Worm (Caenorhabditis elegans) whole organism, young adult: ENCODE measurements around the gene F36A4.4.
A peak's percentile ranks its signal among the peaks of the same experiment; 100 is the strongest.

Source experiments
- B0261.1 ChIP-seq: sonication (generic microtip); optimal IDR thresholded peaks from 2 replicates; lab custom pipeline; 2016; ENCODE audit warnings: mild to moderate bottlenecking, missing genetic modification characterization, moderate library complexity, missing compliant biosample characterization
- C17E4.6 ChIP-seq: fragments of 200-800 bp; sonication (Bioruptor generic); IDR thresholded peaks from 2 replicates; pipeline ENCODE4 v1.3.6; 2022; ENCODE audit warnings: missing genetic modification reagents, missing genetic modification characterization, missing compliant biosample characterization
- F33H1.4 ChIP-seq: fragments of 200-800 bp; sonication (Bioruptor generic); IDR thresholded peaks from 2 replicates; pipeline ENCODE4 v1.3.6; 2022; ENCODE audit warnings: missing genetic modification reagents, missing genetic modification characterization, missing compliant biosample characterization
- F37B4.10 ChIP-seq: fragments of 200-800 bp; sonication (Bioruptor generic); IDR thresholded peaks from 2 replicates; pipeline ENCODE4 v1.3.6; 2022; ENCODE audit warnings: missing genetic modification characterization, missing compliant biosample characterization
- Y53G8AR.9 ChIP-seq: fragments of 200-800 bp; sonication (Bioruptor generic); conservative IDR thresholded peaks from 2 replicates; pipeline ENCODE4 v1.3.6; 2022; ENCODE audit warnings: missing genetic modification reagents, missing genetic modification characterization, missing compliant biosample characterization
- Y67H2A.10 ChIP-seq: fragments of 200-800 bp; sonication (Bioruptor generic); conservative IDR thresholded peaks from 2 replicates; pipeline ENCODE4 v1.3.6; 2022; ENCODE audit warnings: missing genetic modification reagents, missing genetic modification characterization, missing compliant biosample characterization
- ama-1 ChIP-seq, 3 experiments: fragments of 150-350 bp in 1 of 3; sonication (generic microtip) in 2 of 3; optimal IDR thresholded peaks; 2 replicates each; lab custom pipeline; 2014 to 2018; ENCODE audit warnings: missing biosample characterization in 2 of 3, missing genetic modification characterization in 2 of 3, missing genetic modification reagents in 2 of 3
- attf-3 ChIP-seq: fragments of 200-800 bp; sonication (Bioruptor generic); conservative IDR thresholded peaks from 2 replicates; pipeline ENCODE4 v1.3.6; 2022; ENCODE audit warnings: missing genetic modification reagents, missing genetic modification characterization, missing compliant biosample characterization
- ceh-100 ChIP-seq: fragments of 200-800 bp; sonication (Bioruptor generic); IDR thresholded peaks from 2 replicates; pipeline ENCODE4 v1.3.6; 2022; ENCODE audit warnings: missing genetic modification reagents, missing genetic modification characterization, missing compliant biosample characterization
- ceh-27 ChIP-seq: fragments of 200-800 bp; sonication (Bioruptor generic); optimal IDR thresholded peaks from 2 replicates; lab custom pipeline; 2018; ENCODE audit warnings: mild to moderate bottlenecking, missing genetic modification characterization, moderate library complexity, missing compliant biosample characterization
- ceh-58 ChIP-seq: fragments of 200-800 bp; sonication (Bioruptor generic); IDR thresholded peaks from 2 replicates; pipeline ENCODE4 v1.3.6; 2022; ENCODE audit warnings: missing genetic modification characterization, missing compliant biosample characterization
- ceh-79 ChIP-seq: sonication (generic microtip); optimal IDR thresholded peaks from 2 replicates; lab custom pipeline; 2017; ENCODE audit warnings: mild to moderate bottlenecking, missing genetic modification characterization, missing compliant biosample characterization
- die-1 ChIP-seq: sonication (generic microtip); optimal IDR thresholded peaks from 2 replicates; lab custom pipeline; 2016; ENCODE audit warnings: missing genotype, mild to moderate bottlenecking, missing genetic modification characterization, missing compliant biosample characterization
- dox-1 ChIP-seq: fragments of 200-800 bp; sonication (Bioruptor generic); IDR thresholded peaks from 2 replicates; pipeline ENCODE4 v1.3.6; 2022; ENCODE audit warnings: missing genetic modification reagents, missing genetic modification characterization, missing compliant biosample characterization
- dpff-1 ChIP-seq: sonication (generic microtip); optimal IDR thresholded peaks from 2 replicates; lab custom pipeline; 2017; ENCODE audit warnings: mild to moderate bottlenecking, missing genetic modification characterization, missing compliant biosample characterization
- egrh-3 ChIP-seq: fragments of 200-800 bp; sonication (Bioruptor generic); IDR thresholded peaks from 2 replicates; pipeline ENCODE4 v1.3.6; 2022; ENCODE audit warnings: missing genetic modification reagents, missing genetic modification characterization, missing compliant biosample characterization
- him-1 ChIP-seq: sonication (generic microtip); optimal IDR thresholded peaks from 2 replicates; lab custom pipeline; 2016; ENCODE audit warnings: missing genotype, missing genetic modification reagents, missing genetic modification characterization, missing compliant biosample characterization
- hlh-26 ChIP-seq: fragments of 200-800 bp; sonication (Bioruptor generic); conservative IDR thresholded peaks from 2 replicates; pipeline ENCODE4 v1.3.6; 2022; ENCODE audit warnings: missing genetic modification reagents, missing genetic modification characterization, missing compliant biosample characterization
- hsf-1 ChIP-seq: fragments of 200-800 bp; sonication (Bioruptor generic); IDR thresholded peaks from 2 replicates; pipeline ENCODE4 v1.3.6; 2022; ENCODE audit warnings: missing genetic modification reagents, missing genetic modification characterization, missing compliant biosample characterization
- let-526 ChIP-seq: fragments of 200-800 bp; sonication (Bioruptor generic); IDR thresholded peaks from 2 replicates; pipeline ENCODE4 v1.3.6; 2022; ENCODE audit warnings: missing genetic modification reagents, missing genetic modification characterization, missing compliant biosample characterization
- lin-26 ChIP-seq: fragments of 200-800 bp; sonication (Bioruptor generic); IDR thresholded peaks from 2 replicates; pipeline ENCODE4 v1.3.6; 2022; ENCODE audit warnings: missing genetic modification reagents, missing genetic modification characterization, missing compliant biosample characterization
- lir-1 ChIP-seq: fragments of 200-800 bp; sonication (Bioruptor generic); conservative IDR thresholded peaks from 2 replicates; pipeline ENCODE4 v1.3.6; 2022; ENCODE audit warnings: missing genetic modification reagents, missing genetic modification characterization, missing compliant biosample characterization
- lsy-27 ChIP-seq: sonication (generic microtip); optimal IDR thresholded peaks from 2 replicates; lab custom pipeline; 2017; ENCODE audit warnings: missing genetic modification characterization, mild to moderate bottlenecking, missing compliant biosample characterization, antibody characterized with exemption, missing genotype, borderline replicate concordance; ENCODE audit not compliant: insufficient read depth
- madf-10 ChIP-seq: sonication (generic microtip); optimal IDR thresholded peaks from 2 replicates; lab custom pipeline; 2016; ENCODE audit warnings: mild to moderate bottlenecking, missing genetic modification characterization, missing compliant biosample characterization
- mel-28 ChIP-seq: sonication (generic microtip); optimal IDR thresholded peaks from 2 replicates; lab custom pipeline; 2016; ENCODE audit warnings: borderline replicate concordance, mild to moderate bottlenecking, missing genetic modification characterization, missing compliant biosample characterization
- mes-4 ChIP-seq: sonication (generic microtip); optimal IDR thresholded peaks from 2 replicates; lab custom pipeline; 2016; ENCODE audit warnings: missing genotype, missing genetic modification characterization, missing compliant biosample characterization
- nfya-2 ChIP-seq: fragments of 200-800 bp; sonication (Bioruptor generic); IDR thresholded peaks from 2 replicates; pipeline ENCODE4 v1.3.6; 2022; ENCODE audit warnings: missing genetic modification reagents, missing genetic modification characterization, missing compliant biosample characterization
- nfyb-1 ChIP-seq: fragments of 200-800 bp; sonication (Bioruptor generic); IDR thresholded peaks from 2 replicates; pipeline ENCODE4 v1.3.6; 2022; ENCODE audit warnings: missing genetic modification reagents, missing genetic modification characterization, missing compliant biosample characterization
- nhr-80 ChIP-seq: sonication (generic microtip); optimal IDR thresholded peaks from 2 replicates; lab custom pipeline; 2016; ENCODE audit warnings: missing genetic modification characterization, missing compliant biosample characterization
- rcor-1 ChIP-seq: fragments of 200-800 bp; sonication (Bioruptor generic); IDR thresholded peaks from 2 replicates; pipeline ENCODE4 v1.3.6; 2022; ENCODE audit warnings: missing genetic modification reagents, missing genetic modification characterization, missing compliant biosample characterization
- sea-2 ChIP-seq: fragments of 200-800 bp; sonication (Bioruptor generic); IDR thresholded peaks from 2 replicates; pipeline ENCODE4 v1.3.6; 2022; ENCODE audit warnings: missing genetic modification characterization, missing compliant biosample characterization
- snpc-1.3 ChIP-seq: sonication (generic microtip); optimal IDR thresholded peaks from 2 replicates; lab custom pipeline; 2017; ENCODE audit warnings: missing genetic modification characterization, mild to moderate bottlenecking, missing compliant biosample characterization, antibody characterized with exemption, moderate library complexity, missing genotype, missing genetic modification reagents; ENCODE audit not compliant: insufficient read depth
- sptf-2 ChIP-seq: fragments of 200-800 bp; sonication (Bioruptor generic); optimal IDR thresholded peaks from 2 replicates; lab custom pipeline; 2018; ENCODE audit warnings: mild to moderate bottlenecking, missing genetic modification characterization, missing compliant biosample characterization
- zfh-2 ChIP-seq: fragments of 200-800 bp; sonication (Bioruptor generic); conservative IDR thresholded peaks from 2 replicates; pipeline ENCODE4 v1.3.6; 2022; ENCODE audit warnings: missing genetic modification reagents, missing genetic modification characterization, missing compliant biosample characterization
- ztf-25 ChIP-seq: fragments of 200-800 bp; sonication (Bioruptor generic); IDR thresholded peaks from 2 replicates; pipeline ENCODE4 v1.3.6; 2022; ENCODE audit warnings: missing genetic modification reagents, missing genetic modification characterization, missing compliant biosample characterization
- ztf-28 ChIP-seq: fragments of 200-800 bp; sonication (Bioruptor generic); IDR thresholded peaks from 2 replicates; pipeline ENCODE4 v1.3.6; 2022; ENCODE audit warnings: missing genetic modification reagents, missing genetic modification characterization, missing compliant biosample characterization

Gene F36A4.4

ce11 chrIV:4227917-4228316 is 39.5 kb upstream of the F36A4.4 start, which contains the start of gene srbc-70 (continued):
- TF ChIP-seq hlh-26 (GFP tag; lab: Robert Waterston, UW): no peak

ce11 chrIV:4235315-4236024 is 31.9 kb upstream of the F36A4.4 start, which contains the start of the genes zipt-2.2 and dpy-13:
Gene zipt-2.2 (minus strand): TSS chrIV:4235365.
Gene dpy-13 (plus strand): TSS chrIV:4235614.
- TF ChIP-seq lin-26 (0 out of 2 replicates have a peak, but pooled peaks have one; percentile 18), madf-10 (no peak)
- TF ChIP-seq, all 124 proteins: peak for 1

ce11 chrIV:4236025-4236407 is 31.4 kb upstream of the F36A4.4 start:
- TF ChIP-seq F37B4.10 (GFP tag; lab: Robert Waterston, UW) (no peak), zfh-2 (peak; percentile 86), Y67H2A.10 (no peak), egrh-3 (peak; percentile 91), dox-1 (GFP tag; lab: Robert Waterston, UW) (0 out of 2 replicates have a peak, but pooled peaks have one; percentile 37), ceh-58 (GFP tag; lab: Robert Waterston, UW) (0 out of 2 replicates have a peak, but pooled peaks have one; percentile 24)

- TF ChIP-seq ceh-27 (GFP tag; lab: Kevin White, UChicago) (peak; percentile 31), ceh-79 (tag; lab: Kevin White, UChicago) (no peak), ama-1 (optimal IDR thresholded peaks at IDR 0.05; lab: Kevin White, UChicago) (peak; percentile 25), ama-1 (GFP tag; optimal IDR thresholded peaks at IDR 0.05; lab: Kevin White, UChicago) (no peak), sea-2 (GFP tag; lab: Robert Waterston, UW) (no peak)
- TF ChIP-seq, all 124 proteins: peak for 2
Observed at ce11 chrIV:4236671-4237070, 30.7 kb upstream of the F36A4.4 start.

ce11 chrIV:4243830-4244406 is 23.5 kb upstream of the F36A4.4 start:
- TF ChIP-seq egrh-3 (peak; percentile 94), snpc-1.3 (no peak), sptf-2 (GFP tag; lab: Kevin White, UChicago) (peak; percentile 5), dox-1 (GFP tag; lab: Robert Waterston, UW) (0 out of 2 replicates have a peak, but pooled peaks have one; percentile 29), zfh-2 (peak; percentile 91), let-526 (GFP tag; lab: Robert Waterston, UW) (0 out of 2 replicates have a peak, but pooled peaks have one; percentile 18)

- no peak for TF ChIP-seq B0261.1 (tag; lab: Kevin White, UChicago)
- no peak for TF ChIP-seq Y53G8AR.9 (GFP tag; lab: Robert Waterston, UW)
- TF ChIP-seq nfyb-1 (GFP tag; lab: Robert Waterston, UW): no peak
- TF ChIP-seq C17E4.6 (GFP tag; lab: Robert Waterston, UW): no peak
- no peak for TF ChIP-seq attf-3 (GFP tag; lab: Robert Waterston, UW)
- no peak for TF ChIP-seq sea-2 (GFP tag; lab: Robert Waterston, UW)
- TF ChIP-seq dpff-1 (tag; lab: Kevin White, UChicago): no peak
- no peak for TF ChIP-seq hsf-1 (GFP tag; lab: Robert Waterston, UW)
Observed at ce11 chrIV:4244510-4244909, 22.9 kb upstream of the F36A4.4 start, which contains the start of gene col-34. Gene col-34 (minus strand): TSS chrIV:4244610.

ce11 chrIV:4246493-4246892 is 20.9 kb upstream of the F36A4.4 start, which contains the start of gene ttr-20:
Gene ttr-20 (plus strand): TSS chrIV:4246793.
- TF ChIP-seq mel-28 (tag; lab: Kevin White, UChicago) (no peak), lir-1 (GFP tag; lab: Robert Waterston, UW) (no peak), nfya-2 (no peak), lsy-27 (tag; lab: Kevin White, UChicago) (no peak), ceh-100 (GFP tag; lab: Robert Waterston, UW) (no peak), nhr-80 (tag; lab: Kevin White, UChicago) (no peak), ztf-28 (no peak), mes-4 (tag; lab: Kevin White, UChicago) (no peak), him-1 (no peak), rcor-1 (GFP tag; lab: Robert Waterston, UW) (no peak), die-1 (tag; lab: Kevin White, UChicago) (no peak), F33H1.4 (GFP tag; lab: Robert Waterston, UW) (no peak), ztf-25 (GFP tag; lab: Robert Waterston, UW) (no peak)
